Fruit fly (Drosophila melanogaster) whole organism, embryonic: ENCODE data around the gene Send2.
A peak's percentile ranks its signal among the peaks of the same experiment; 100 is the strongest.

Experiments used
- Antp ChIP-seq: fragments of 200-800 bp; sonication (Bioruptor generic); optimal IDR thresholded peaks from 3 replicates; lab custom pipeline; 2016; ENCODE audit warnings: missing biosample characterization, missing genetic modification characterization
- B-H2 ChIP-seq: fragments of 200-800 bp; sonication (Bioruptor generic); optimal IDR thresholded peaks from 2 replicates; lab custom pipeline; 2018; ENCODE audit warnings: missing biosample characterization, mild to moderate bottlenecking, missing genetic modification characterization
- BtbVII ChIP-seq: fragments of 200-800 bp; sonication (Bioruptor generic); optimal IDR thresholded peaks from 3 replicates; lab custom pipeline; 2017; ENCODE audit warnings: missing biosample characterization, mild to moderate bottlenecking, missing genetic modification characterization
- CG10209 ChIP-seq: fragments of 200-800 bp; sonication (Bioruptor generic); optimal IDR thresholded peaks from 3 replicates; lab custom pipeline; 2017; ENCODE audit warnings: missing biosample characterization, mild to moderate bottlenecking, missing genetic modification characterization, missing genetic modification reagents
- CG10979 ChIP-seq: fragments of 200-800 bp; sonication (Bioruptor generic); optimal IDR thresholded peaks from 2 replicates; lab custom pipeline; 2018; ENCODE audit warnings: missing biosample characterization, mild to moderate bottlenecking, missing genetic modification characterization, moderate library complexity
- CG12236 ChIP-seq: fragments of 200-800 bp; sonication (Bioruptor generic); optimal IDR thresholded peaks from 2 replicates; lab custom pipeline; 2016; ENCODE audit warnings: missing biosample characterization, missing genetic modification characterization
- CG12659 ChIP-seq: fragments of 200-800 bp; sonication (Bioruptor generic); optimal IDR thresholded peaks from 3 replicates; lab custom pipeline; 2017; ENCODE audit warnings: mild to moderate bottlenecking, missing biosample characterization, missing genetic modification reagents, missing genetic modification characterization
- CG13296 ChIP-seq: fragments of 200-800 bp; sonication (Bioruptor generic); optimal IDR thresholded peaks from 3 replicates; lab custom pipeline; 2018; ENCODE audit warnings: missing biosample characterization, mild to moderate bottlenecking, missing genetic modification characterization
- CG13894 ChIP-seq: fragments of 200-800 bp; sonication (Bioruptor generic); optimal IDR thresholded peaks from 3 replicates; lab custom pipeline; 2018; ENCODE audit warnings: missing biosample characterization, mild to moderate bottlenecking, missing genetic modification characterization, moderate library complexity
- CG15514 ChIP-seq: fragments of 200-800 bp; sonication (Bioruptor generic); optimal IDR thresholded peaks from 3 replicates; lab custom pipeline; 2017; ENCODE audit warnings: missing biosample characterization, missing genetic modification characterization, mild to moderate bottlenecking, moderate library complexity, missing genetic modification reagents
- CG15601 ChIP-seq: fragments of 200-800 bp; sonication (Bioruptor generic); optimal IDR thresholded peaks from 3 replicates; lab custom pipeline; 2019; ENCODE audit warnings: missing biosample characterization, mild to moderate bottlenecking, missing genetic modification characterization, moderate library complexity
- CG1603 ChIP-seq: fragments of 200-800 bp; sonication (Bioruptor generic); optimal IDR thresholded peaks from 2 replicates; lab custom pipeline; 2019; ENCODE audit warnings: missing biosample characterization, mild to moderate bottlenecking, missing genetic modification characterization, moderate library complexity
- CG17802 ChIP-seq: fragments of 200-800 bp; sonication (Bioruptor generic); optimal IDR thresholded peaks from 2 replicates; lab custom pipeline; 2018; ENCODE audit warnings: missing biosample characterization, mild to moderate bottlenecking, missing genetic modification characterization, moderate library complexity
- CG30431 ChIP-seq: fragments of 200-800 bp; sonication (Bioruptor generic); optimal IDR thresholded peaks from 2 replicates; lab custom pipeline; 2017; ENCODE audit warnings: missing biosample characterization, missing genetic modification characterization
- CG31388 ChIP-seq: fragments of 200-800 bp; sonication (Bioruptor generic); optimal IDR thresholded peaks from 2 replicates; lab custom pipeline; 2016; ENCODE audit warnings: missing biosample characterization, missing genetic modification characterization
- CG32767 ChIP-seq: fragments of 200-800 bp; sonication (Bioruptor generic); IDR thresholded peaks from 2 replicates; pipeline ENCODE4 v1.3.6; 2022; ENCODE audit warnings: missing biosample characterization, missing genetic modification characterization
- CG34376 ChIP-seq: fragments of 200-800 bp; sonication (Bioruptor generic); optimal IDR thresholded peaks from 2 replicates; lab custom pipeline; 2018; ENCODE audit warnings: missing biosample characterization, mild to moderate bottlenecking, missing genetic modification characterization
- CG42726 ChIP-seq: fragments of 200-800 bp; sonication (Bioruptor generic); IDR thresholded peaks from 2 replicates; pipeline ENCODE4 v1.3.6; 2022; ENCODE audit warnings: missing biosample characterization, missing genetic modification characterization; ENCODE audit not compliant: partially characterized antibody
- CG5180 ChIP-seq: fragments of 200-800 bp; sonication (Bioruptor generic); optimal IDR thresholded peaks from 3 replicates; lab custom pipeline; 2017; ENCODE audit warnings: missing biosample characterization, missing genetic modification characterization, mild to moderate bottlenecking, moderate library complexity, missing genetic modification reagents
- CG7556 ChIP-seq: fragments of 200-800 bp; sonication (Bioruptor generic); optimal IDR thresholded peaks from 2 replicates; lab custom pipeline; 2017; ENCODE audit warnings: missing biosample characterization, mild to moderate bottlenecking, missing genetic modification characterization
- CG8924 ChIP-seq: fragments of 200-800 bp; optimal IDR thresholded peaks from 3 replicates; lab custom pipeline; 2019; ENCODE audit warnings: missing biosample characterization, mild to moderate bottlenecking, missing genetic modification characterization, moderate library complexity
- CG9609 ChIP-seq: fragments of 200-800 bp; sonication (Bioruptor generic); optimal IDR thresholded peaks from 3 replicates; lab custom pipeline; 2016; ENCODE audit warnings: missing biosample characterization, missing genetic modification characterization
- Dp ChIP-seq: fragments of 200-800 bp; sonication (Bioruptor generic); optimal IDR thresholded peaks from 2 replicates; lab custom pipeline; 2018; ENCODE audit warnings: missing biosample characterization, mild to moderate bottlenecking, missing genetic modification characterization, moderate library complexity
- H15 ChIP-seq: fragments of 200-800 bp; sonication (Bioruptor generic); IDR thresholded peaks from 3 replicates; pipeline ENCODE4 v1.3.6; 2022; ENCODE audit warnings: missing biosample characterization, missing genetic modification characterization
- H2.0 ChIP-seq: fragments of 200-800 bp; sonication (Bioruptor generic); IDR thresholded peaks from 2 replicates; pipeline ENCODE4 v1.3.6; 2022; ENCODE audit warnings: missing biosample characterization, missing genetic modification characterization
- HLH3B ChIP-seq: fragments of 200-800 bp; sonication (Bioruptor generic); IDR thresholded peaks from 2 replicates; pipeline ENCODE4 v1.3.6; 2022; ENCODE audit warnings: missing biosample characterization, missing genetic modification characterization
- Hmx ChIP-seq: fragments of 200-800 bp; sonication (Bioruptor generic); optimal IDR thresholded peaks from 2 replicates; lab custom pipeline; 2016; ENCODE audit warnings: missing biosample characterization, missing genetic modification characterization
- NK7.1 ChIP-seq: fragments of 200-800 bp; sonication (Bioruptor generic); optimal IDR thresholded peaks from 3 replicates; lab custom pipeline; 2016; ENCODE audit warnings: missing biosample characterization, missing genetic modification characterization
- Neu2 ChIP-seq: fragments of 200-800 bp; sonication (Bioruptor generic); optimal IDR thresholded peaks from 3 replicates; lab custom pipeline; 2016; ENCODE audit warnings: missing biosample characterization, missing genetic modification characterization, borderline replicate concordance
- Optix ChIP-seq: fragments of 200-800 bp; sonication (Bioruptor generic); IDR thresholded peaks from 3 replicates; pipeline ENCODE4 v1.3.6; 2022; ENCODE audit warnings: missing biosample characterization, missing genetic modification characterization
- Ptx1 ChIP-seq: fragments of 200-800 bp; sonication (Bioruptor generic); IDR thresholded peaks from 2 replicates; pipeline ENCODE4 v1.3.6; 2022; ENCODE audit warnings: missing biosample characterization, missing genetic modification characterization
- Usf ChIP-seq: fragments of 200-800 bp; sonication (Bioruptor generic); optimal IDR thresholded peaks from 2 replicates; lab custom pipeline; 2017; ENCODE audit warnings: missing genotype, missing biosample characterization, missing genetic modification characterization
- Xrp1 ChIP-seq: fragments of 200-800 bp; sonication (Bioruptor generic); IDR thresholded peaks from 2 replicates; pipeline ENCODE4 v1.3.6; 2022; ENCODE audit warnings: missing biosample characterization, missing genetic modification characterization
- ap ChIP-seq: fragments of 200-800 bp; sonication (Bioruptor generic); IDR thresholded peaks from 2 replicates; pipeline ENCODE4 v1.3.6; 2022; ENCODE audit warnings: missing biosample characterization, missing genetic modification characterization
- ase ChIP-seq: fragments of 200-800 bp; sonication (Bioruptor generic); IDR thresholded peaks from 3 replicates; pipeline ENCODE4 v1.3.6; 2022; ENCODE audit warnings: missing biosample characterization, missing genetic modification characterization
- ato ChIP-seq: fragments of 200-800 bp; sonication (Bioruptor generic); IDR thresholded peaks from 2 replicates; pipeline ENCODE4 v1.3.6; 2022; ENCODE audit warnings: missing biosample characterization, missing genetic modification characterization; ENCODE audit not compliant: partially characterized antibody
- bcd ChIP-seq: fragments of 200-800 bp; sonication (Bioruptor generic); optimal IDR thresholded peaks from 2 replicates; lab custom pipeline; 2017; ENCODE audit warnings: missing biosample characterization, mild to moderate bottlenecking, missing genetic modification characterization
- chinmo ChIP-seq: fragments of 200-800 bp; sonication (Bioruptor generic); IDR thresholded peaks from 4 replicates; pipeline ENCODE4 v1.3.6; 2022; ENCODE audit warnings: missing biosample characterization, missing genetic modification characterization; ENCODE audit not compliant: partially characterized antibody
- corto ChIP-seq: fragments of 200-800 bp; sonication (Bioruptor generic); optimal IDR thresholded peaks from 2 replicates; lab custom pipeline; 2016; ENCODE audit warnings: missing biosample characterization, mild to moderate bottlenecking, missing genetic modification characterization, moderate library complexity
- da ChIP-seq: fragments of 200-800 bp; sonication (Bioruptor generic); optimal IDR thresholded peaks from 2 replicates; lab custom pipeline; 2016; ENCODE audit warnings: missing biosample characterization, missing genetic modification characterization
- disco-r ChIP-seq: fragments of 200-800 bp; sonication (Bioruptor generic); optimal IDR thresholded peaks from 2 replicates; lab custom pipeline; 2016; ENCODE audit warnings: missing biosample characterization, missing genetic modification characterization
- emc ChIP-seq: fragments of 200-800 bp; sonication (Bioruptor generic); optimal IDR thresholded peaks from 2 replicates; lab custom pipeline; 2016; ENCODE audit warnings: missing biosample characterization, missing genetic modification characterization
- jigr1 ChIP-seq: fragments of 200-800 bp; sonication (Bioruptor generic); IDR thresholded peaks from 3 replicates; pipeline ENCODE4 v1.3.6; 2022; ENCODE audit warnings: missing biosample characterization, missing genetic modification characterization
- knrl ChIP-seq: fragments of 200-800 bp; sonication (Bioruptor generic); IDR thresholded peaks from 3 replicates; pipeline ENCODE4 v1.3.6; 2022; ENCODE audit warnings: missing biosample characterization, missing genetic modification characterization; ENCODE audit not compliant: partially characterized antibody
- mirr ChIP-seq: fragments of 200-800 bp; sonication (Bioruptor generic); optimal IDR thresholded peaks from 3 replicates; lab custom pipeline; 2018; ENCODE audit warnings: missing biosample characterization, mild to moderate bottlenecking, missing genetic modification characterization
- nerfin-2 ChIP-seq: fragments of 200-800 bp; sonication (Bioruptor generic); IDR thresholded peaks from 2 replicates; pipeline ENCODE4 v1.3.6; 2022; ENCODE audit warnings: missing biosample characterization, missing genetic modification characterization; ENCODE audit not compliant: partially characterized antibody
- odd ChIP-seq: fragments of 200-800 bp; sonication (Bioruptor generic); optimal IDR thresholded peaks from 2 replicates; lab custom pipeline; 2017; ENCODE audit warnings: missing biosample characterization, mild to moderate bottlenecking, missing genetic modification characterization
- org-1 ChIP-seq: fragments of 200-800 bp; sonication (Bioruptor generic); optimal IDR thresholded peaks from 2 replicates; lab custom pipeline; 2017; ENCODE audit warnings: missing biosample characterization, missing genetic modification characterization
- pho ChIP-seq: fragments of 200-800 bp; sonication (Bioruptor generic); optimal IDR thresholded peaks from 2 replicates; lab custom pipeline; 2016; ENCODE audit warnings: missing biosample characterization, missing genetic modification characterization
- stc ChIP-seq: fragments of 200-800 bp; sonication (Bioruptor generic); IDR thresholded peaks from 2 replicates; pipeline ENCODE4 v1.3.6; 2022; ENCODE audit warnings: missing biosample characterization, missing genetic modification characterization
- wek ChIP-seq: fragments of 200-800 bp; sonication (Bioruptor generic); optimal IDR thresholded peaks from 3 replicates; lab custom pipeline; 2018; ENCODE audit warnings: missing biosample characterization, mild to moderate bottlenecking, missing genetic modification characterization, moderate library complexity

The Send2 gene

dm6 chr2L:14367274-14367669 is 20.8 kb upstream of the Send2 start (continued):
- TF ChIP-seq nerfin-2 (no peak), CG7556 (GFP tag; lab: Kevin White, UChicago) (peak; percentile 1), CG32767 (GFP tag; lab: Robert Waterston, UW) (no peak), Antp (no peak), Neu2 (GFP tag; lab: Kevin White, UChicago) (no peak), CG13296 (GFP tag; lab: Kevin White, UChicago) (peak; percentile 50), HLH3B (GFP tag; lab: Robert Waterston, UW) (peak; percentile 30; the same call in 1 of the 2 replicates), CG34376 (no peak), CG12236 (no peak), B-H2 (GFP tag; lab: Kevin White, UChicago) (no peak), NK7.1 (no peak), disco-r (no peak), bcd (GFP tag; lab: Kevin White, UChicago) (peak; percentile 29), CG17802 (tag; lab: Kevin White, UChicago) (no peak), CG5180 (GFP tag; lab: Kevin White, UChicago) (peak; percentile 40), CG13894 (tag; lab: Kevin White, UChicago) (no peak), CG10979 (tag; lab: Kevin White, UChicago) (peak; percentile 75), CG15601 (tag; lab: Kevin White, UChicago) (peak; percentile 63), knrl (GFP tag; lab: Robert Waterston, UW) (no peak), pho (no peak), ato (GFP tag; lab: Robert Waterston, UW) (no peak), stc (GFP tag; lab: Robert Waterston, UW) (0 out of 2 replicates have a peak, but pooled peaks have one; percentile 24), org-1 (GFP tag; lab: Kevin White, UChicago) (no peak), CG42726 (no peak), ap (GFP tag; lab: Robert Waterston, UW) (no peak), corto (no peak), CG10209 (GFP tag; lab: Kevin White, UChicago) (peak; percentile 5), CG9609 (GFP tag; lab: Kevin White, UChicago) (no peak), Xrp1 (peak; percentile 47; the same call in 1 of the 2 replicates), Dp (GFP tag; lab: Kevin White, UChicago) (no peak), H15 (GFP tag; lab: Robert Waterston, UW) (no peak), da (GFP tag; lab: Kevin White, UChicago) (no peak), BtbVII (peak; percentile 56), jigr1 (GFP tag; lab: Robert Waterston, UW) (0 out of 3 replicates have a peak, but pooled peaks have one; percentile 29), wek (GFP tag; lab: Kevin White, UChicago) (no peak), ase (GFP tag; lab: Robert Waterston, UW) (no peak), Ptx1 (GFP tag; lab: Robert Waterston, UW) (peak; percentile 34; the same call in 1 of the 2 replicates), mirr (no peak), chinmo (GFP tag; lab: Robert Waterston, UW) (no peak), Hmx (GFP tag; lab: Kevin White, UChicago) (no peak), CG31388 (GFP tag; lab: Kevin White, UChicago) (no peak), CG1603 (tag; lab: Kevin White, UChicago) (peak; percentile 20), H2.0 (GFP tag; lab: Robert Waterston, UW) (no peak), CG8924 (tag; lab: Kevin White, UChicago) (peak; percentile 18), emc (GFP tag; lab: Kevin White, UChicago) (no peak), CG15514 (no peak), odd (GFP tag; lab: Kevin White, UChicago) (no peak), Usf (GFP tag; lab: Kevin White, UChicago) (no peak), CG12659 (GFP tag; lab: Kevin White, UChicago) (peak; percentile 13), Optix (GFP tag; lab: Robert Waterston, UW) (no peak), CG30431 (GFP tag; lab: Kevin White, UChicago) (peak; percentile 33)
